Worm (Caenorhabditis elegans): ENCODE data around the gene T03G11.10.

- no peak for TF ChIP-seq lin-13 (GFP tag; optimal IDR thresholded peaks at IDR 0.05)
- TF ChIP-seq unc-39 (tag; optimal IDR thresholded peaks at IDR 0.05), result no peak
- no peak for TF ChIP-seq mbf-1 (tag; optimal IDR thresholded peaks at IDR 0.05)
Observed at ce11 chrX:5164054-5164453, 6.9 kb downstream of the T03G11.10 start.

All from whole organism, L2 larva.